Worm (Caenorhabditis elegans) whole organism, L2 larva: ENCODE results near the gene C50E3.15.
A peak's percentile ranks its signal among the peaks of the same experiment; 100 is the strongest.

ENCODE experiments used
- C34F6.9 ChIP-seq: fragments of 150-350 bp; optimal IDR thresholded peaks from 2 replicates; lab custom pipeline; 2014; ENCODE audit warnings: missing biosample characterization, missing genetic modification characterization
- F13H6.1 ChIP-seq: sonication (generic microtip); optimal IDR thresholded peaks from 2 replicates; lab custom pipeline; 2016; ENCODE audit warnings: missing genetic modification characterization, missing compliant biosample characterization
- R02D3.7 ChIP-seq: fragments of 150-350 bp; optimal IDR thresholded peaks from 2 replicates; lab custom pipeline; 2014; ENCODE audit warnings: missing biosample characterization, missing genetic modification characterization
- Y55F3AM.14 ChIP-seq: fragments of 200-800 bp; sonication (Bioruptor generic); optimal IDR thresholded peaks from 2 replicates; lab custom pipeline; 2018; ENCODE audit warnings: mild to moderate bottlenecking, missing genetic modification characterization, missing compliant biosample characterization
- ZK546.5 ChIP-seq: sonication (generic microtip); optimal IDR thresholded peaks from 2 replicates; lab custom pipeline; 2017; ENCODE audit warnings: missing biosample characterization, missing genetic modification characterization
- alr-1 ChIP-seq: fragments of 150-350 bp; optimal IDR thresholded peaks from 2 replicates; lab custom pipeline; 2014; ENCODE audit warnings: missing biosample characterization, missing genetic modification characterization
- ama-1 ChIP-seq: fragments of 150-350 bp; optimal IDR thresholded peaks from 2 replicates; lab custom pipeline; 2018; ENCODE audit warnings: inconsistent platforms
- blmp-1 ChIP-seq: sonication (generic microtip); optimal IDR thresholded peaks from 2 replicates; lab custom pipeline; 2017; ENCODE audit warnings: missing genetic modification characterization, mild to moderate bottlenecking, missing compliant biosample characterization, antibody characterized with exemption, moderate library complexity; ENCODE audit not compliant: insufficient read depth
- ceh-16 ChIP-seq: fragments of 150-350 bp; optimal IDR thresholded peaks from 2 replicates; lab custom pipeline; 2014; ENCODE audit warnings: missing biosample characterization, missing genetic modification characterization
- ceh-82 ChIP-seq: fragments of 150-350 bp; optimal IDR thresholded peaks from 2 replicates; lab custom pipeline; 2014; ENCODE audit warnings: missing biosample characterization, missing genetic modification characterization
- crh-2 ChIP-seq: sonication (generic microtip); optimal IDR thresholded peaks from 2 replicates; lab custom pipeline; 2017; ENCODE audit warnings: missing biosample characterization, missing genetic modification characterization
- dmd-4 ChIP-seq: sonication (generic microtip); optimal IDR thresholded peaks from 2 replicates; lab custom pipeline; 2017; ENCODE audit warnings: missing biosample characterization, missing genetic modification characterization
- egl-27 ChIP-seq: sonication (generic microtip); optimal IDR thresholded peaks from 3 replicates; lab custom pipeline; 2017; ENCODE audit warnings: missing biosample characterization, missing genetic modification reagents, missing genetic modification characterization
- elt-1 ChIP-seq: fragments of 150-350 bp; optimal IDR thresholded peaks from 2 replicates; lab custom pipeline; 2014; ENCODE audit warnings: missing biosample characterization, missing genetic modification characterization
- elt-3 ChIP-seq: sonication (generic microtip); optimal IDR thresholded peaks from 2 replicates; lab custom pipeline; 2017; ENCODE audit warnings: missing biosample characterization, missing genetic modification characterization
- fos-1 ChIP-seq: fragments of 150-350 bp; optimal IDR thresholded peaks from 2 replicates; lab custom pipeline; 2014; ENCODE audit warnings: missing biosample characterization, missing genetic modification characterization
- gmeb-1 ChIP-seq: fragments of 150-350 bp; optimal IDR thresholded peaks from 2 replicates; lab custom pipeline; 2014; ENCODE audit warnings: missing biosample characterization, missing genetic modification characterization
- lin-11 ChIP-seq: fragments of 150-350 bp; sonication (generic microtip); optimal IDR thresholded peaks from 2 replicates; lab custom pipeline; 2014; ENCODE audit warnings: missing biosample characterization, missing genetic modification characterization, inconsistent platforms, mixed read lengths
- lin-39 ChIP-seq: fragments of 150-350 bp; optimal IDR thresholded peaks from 2 replicates; lab custom pipeline; 2014; ENCODE audit warnings: missing biosample characterization, missing genetic modification reagents, missing genetic modification characterization
- lsy-2 ChIP-seq, 2 experiments: fragments of 150-350 bp in 1 of 2; sonication (generic microtip) in 1 of 2; optimal IDR thresholded peaks; 2 replicates each; lab custom pipeline; 2014 to 2017; ENCODE audit warnings: missing biosample characterization in 2 of 2, missing genetic modification characterization in 2 of 2
- mbf-1 ChIP-seq: sonication (generic microtip); optimal IDR thresholded peaks from 2 replicates; lab custom pipeline; 2017; ENCODE audit warnings: missing biosample characterization, missing genetic modification characterization
- nhr-10 ChIP-seq: sonication (generic microtip); optimal IDR thresholded peaks from 2 replicates; lab custom pipeline; 2017; ENCODE audit warnings: missing biosample characterization, missing genetic modification characterization
- nhr-11 ChIP-seq: fragments of 150-350 bp; optimal IDR thresholded peaks from 2 replicates; lab custom pipeline; 2014; ENCODE audit warnings: missing biosample characterization, missing genetic modification characterization
- nhr-12 ChIP-seq: fragments of 150-350 bp; optimal IDR thresholded peaks from 2 replicates; lab custom pipeline; 2014; ENCODE audit warnings: missing biosample characterization, missing genetic modification characterization
- nhr-129 ChIP-seq: fragments of 150-350 bp; optimal IDR thresholded peaks from 2 replicates; lab custom pipeline; 2014; ENCODE audit warnings: missing biosample characterization, missing genetic modification characterization
- nhr-21 ChIP-seq: fragments of 150-350 bp; optimal IDR thresholded peaks from 2 replicates; lab custom pipeline; 2014; ENCODE audit warnings: missing biosample characterization, missing genetic modification characterization
- nhr-23 ChIP-seq: fragments of 150-350 bp; optimal IDR thresholded peaks from 2 replicates; lab custom pipeline; 2014; ENCODE audit warnings: missing biosample characterization, missing genetic modification reagents, missing genetic modification characterization
- nhr-237 ChIP-seq: fragments of 150-350 bp; optimal IDR thresholded peaks from 2 replicates; lab custom pipeline; 2014; ENCODE audit warnings: missing biosample characterization, missing genetic modification characterization
- nhr-25 ChIP-seq: fragments of 150-350 bp; sonication (generic microtip); optimal IDR thresholded peaks from 3 replicates; lab custom pipeline; 2014; ENCODE audit warnings: missing biosample characterization, missing genetic modification characterization
- nhr-6 ChIP-seq: fragments of 150-350 bp; optimal IDR thresholded peaks from 2 replicates; lab custom pipeline; 2014; ENCODE audit warnings: missing biosample characterization, missing genetic modification characterization
- nhr-77 ChIP-seq: fragments of 150-350 bp; optimal IDR thresholded peaks from 2 replicates; lab custom pipeline; 2014; ENCODE audit warnings: missing biosample characterization, missing genetic modification characterization
- peb-1 ChIP-seq: fragments of 150-350 bp; optimal IDR thresholded peaks from 2 replicates; lab custom pipeline; 2014; ENCODE audit warnings: missing biosample characterization, missing genetic modification characterization
- sem-4 ChIP-seq: fragments of 150-350 bp; optimal IDR thresholded peaks from 2 replicates; lab custom pipeline; 2014; ENCODE audit warnings: missing biosample characterization, missing genetic modification reagents, missing genetic modification characterization
- skn-1 ChIP-seq: sonication (generic microtip); optimal IDR thresholded peaks from 2 replicates; lab custom pipeline; 2017; ENCODE audit warnings: missing biosample characterization, missing genetic modification characterization
- sma-3 ChIP-seq: sonication (generic microtip); optimal IDR thresholded peaks from 2 replicates; lab custom pipeline; 2016; ENCODE audit warnings: missing genetic modification reagents, missing genetic modification characterization, missing compliant biosample characterization
- sma-9 ChIP-seq, 2 experiments: fragments of 150-350 bp in 1 of 2; sonication (generic microtip) in 1 of 2; optimal IDR thresholded peaks; 2 replicates each; lab custom pipeline; 2014 to 2016; ENCODE audit warnings: missing genetic modification characterization in 2 of 2, mild to moderate bottlenecking in 1 of 2, missing biosample characterization in 1 of 2, missing compliant biosample characterization in 1 of 2, missing genetic modification reagents in 1 of 2, moderate library complexity in 1 of 2
- snpc-4 ChIP-seq: fragments of 150-350 bp; optimal IDR thresholded peaks from 2 replicates; lab custom pipeline; 2014; ENCODE audit warnings: missing biosample characterization, missing genetic modification characterization
- unc-39 ChIP-seq: fragments of 150-350 bp; optimal IDR thresholded peaks from 2 replicates; lab custom pipeline; 2014; ENCODE audit warnings: missing biosample characterization, missing genetic modification characterization
- unc-55 ChIP-seq: fragments of 150-350 bp; sonication (generic microtip); optimal IDR thresholded peaks from 3 replicates; lab custom pipeline; 2014; ENCODE audit warnings: missing biosample characterization, missing genetic modification reagents, missing genetic modification characterization
- unc-62 ChIP-seq: fragments of 150-350 bp; optimal IDR thresholded peaks from 2 replicates; lab custom pipeline; 2014; ENCODE audit warnings: missing biosample characterization, missing genetic modification reagents, missing genetic modification characterization
- zag-1 ChIP-seq: fragments of 150-350 bp; optimal IDR thresholded peaks from 2 replicates; lab custom pipeline; 2014; ENCODE audit warnings: missing biosample characterization, missing genetic modification characterization
- ztf-1 ChIP-seq: fragments of 200-800 bp; sonication (Bioruptor generic); conservative IDR thresholded peaks from 2 replicates; pipeline ENCODE4 v1.3.6; 2022; ENCODE audit warnings: missing genetic modification characterization, missing compliant biosample characterization
- ztf-11 ChIP-seq: sonication (generic microtip); optimal IDR thresholded peaks from 2 replicates; lab custom pipeline; 2017; ENCODE audit warnings: missing biosample characterization, missing genetic modification characterization
- ztf-4 ChIP-seq: fragments of 150-350 bp; optimal IDR thresholded peaks from 2 replicates; lab custom pipeline; 2014; ENCODE audit warnings: missing biosample characterization, missing genetic modification characterization

The C50E3.15 gene

ce11 chrV:7580378-7580777, 37.8 kb upstream of the C50E3.15 start, which contains the start of gene ets-6:
Gene ets-6, minus strand, starts transcription at chrV:7580546.
- TF ChIP-seq nhr-129 (tag; lab: Kevin White, UChicago), result peak; percentile 50
- no peak for TF ChIP-seq peb-1 (tag; lab: Kevin White, UChicago)
- no peak for TF ChIP-seq unc-62 (GFP tag; lab: Kevin White, UChicago)
- TF ChIP-seq nhr-25 (tag; lab: Kevin White, UChicago), result peak; percentile 35
- no peak for TF ChIP-seq egl-27 (tag; lab: Kevin White, UChicago)
- peak; percentile 25 for TF ChIP-seq fos-1 (tag; lab: Kevin White, UChicago)
- TF ChIP-seq nhr-10 (tag; lab: Kevin White, UChicago), result no peak
- TF ChIP-seq crh-2 (tag; lab: Kevin White, UChicago), result peak; percentile 55
- peak; percentile 16 for TF ChIP-seq sma-3 (GFP tag; lab: Kevin White, UChicago)
- TF ChIP-seq gmeb-1 (tag; lab: Kevin White, UChicago), result peak; percentile 60
- no peak for TF ChIP-seq elt-3 (tag; lab: Kevin White, UChicago)
- no peak for TF ChIP-seq alr-1 (tag; lab: Kevin White, UChicago)
- TF ChIP-seq lsy-2 (tag; optimal IDR thresholded peaks at IDR 0.05; lab: Kevin White, UChicago), result peak; percentile 10 to 78
- no peak for TF ChIP-seq nhr-237 (tag; lab: Kevin White, UChicago)
- no peak for TF ChIP-seq ztf-11 (tag; lab: Kevin White, UChicago)
- no peak for TF ChIP-seq lin-39
- no peak for TF ChIP-seq nhr-77 (tag; lab: Kevin White, UChicago)
- peak; percentile 26 for TF ChIP-seq sma-9 (GFP tag; optimal IDR thresholded peaks at IDR 0.05; lab: Kevin White, UChicago)
- no peak for TF ChIP-seq sma-9 (tag; optimal IDR thresholded peaks at IDR 0.05; lab: Kevin White, UChicago)
- TF ChIP-seq nhr-21 (tag; lab: Kevin White, UChicago), result peak; percentile 18
- TF ChIP-seq nhr-11, result no peak
- TF ChIP-seq C34F6.9, result peak; percentile 77
- TF ChIP-seq unc-55 (GFP tag; lab: Kevin White, UChicago), result peak; percentile 76

- TF ChIP-seq elt-3 (tag; lab: Kevin White, UChicago), result no peak
- peak; percentile 81 for TF ChIP-seq unc-55 (GFP tag; lab: Kevin White, UChicago)
- no peak for TF ChIP-seq elt-1 (tag; lab: Kevin White, UChicago)
- TF ChIP-seq C34F6.9, result peak; percentile 82
- TF ChIP-seq ZK546.5 (tag; lab: Kevin White, UChicago), result no peak
- TF ChIP-seq lsy-2 (tag; optimal IDR thresholded peaks at IDR 0.05; lab: Kevin White, UChicago), result peak; percentile 26 to 82
- no peak for TF ChIP-seq nhr-25 (tag; lab: Kevin White, UChicago)
- no peak for TF ChIP-seq blmp-1
- no peak for TF ChIP-seq nhr-23 (tag; lab: Kevin White, UChicago)
- peak; percentile 60 for TF ChIP-seq sma-3 (GFP tag; lab: Kevin White, UChicago)
- no peak for TF ChIP-seq nhr-77 (tag; lab: Kevin White, UChicago)
- no peak for TF ChIP-seq dmd-4 (tag; lab: Kevin White, UChicago)
- TF ChIP-seq crh-2 (tag; lab: Kevin White, UChicago), result peak; percentile 64
- TF ChIP-seq nhr-6 (tag; lab: Kevin White, UChicago), result peak; percentile 31
- peak; percentile 35 for TF ChIP-seq F13H6.1 (tag; lab: Kevin White, UChicago)
- peak; percentile 63 for TF ChIP-seq sem-4 (tag; lab: Kevin White, UChicago)
- TF ChIP-seq fos-1 (tag; lab: Kevin White, UChicago), result peak; percentile 13
- TF ChIP-seq mbf-1, result no peak
- TF ChIP-seq skn-1 (tag; lab: Kevin White, UChicago), result no peak
- TF ChIP-seq ama-1 (lab: Kevin White, UChicago), result no peak
- no peak for TF ChIP-seq egl-27 (tag; lab: Kevin White, UChicago)
- TF ChIP-seq gmeb-1 (tag; lab: Kevin White, UChicago), result peak; percentile 74
- TF ChIP-seq lin-11 (tag; lab: Kevin White, UChicago), result no peak
- no peak for TF ChIP-seq ceh-82 (tag; lab: Kevin White, UChicago)
- TF ChIP-seq R02D3.7 (tag; lab: Kevin White, UChicago), result no peak
- no peak for TF ChIP-seq lin-39
- TF ChIP-seq zag-1 (tag; lab: Kevin White, UChicago), result no peak
- no peak for TF ChIP-seq ceh-16
- TF ChIP-seq nhr-12 (tag; lab: Kevin White, UChicago), result no peak
- TF ChIP-seq ztf-11 (tag; lab: Kevin White, UChicago), result no peak
- TF ChIP-seq ztf-4 (tag; lab: Kevin White, UChicago), result no peak
- no peak for TF ChIP-seq nhr-129 (tag; lab: Kevin White, UChicago)
- no peak for TF ChIP-seq peb-1 (tag; lab: Kevin White, UChicago)
- TF ChIP-seq sma-9 (GFP tag; optimal IDR thresholded peaks at IDR 0.05; lab: Kevin White, UChicago), result peak; percentile 57
- TF ChIP-seq sma-9 (tag; optimal IDR thresholded peaks at IDR 0.05; lab: Kevin White, UChicago), result no peak
- TF ChIP-seq ztf-1, result no peak
- no peak for TF ChIP-seq unc-39 (tag; lab: Kevin White, UChicago)
- TF ChIP-seq snpc-4, result peak; percentile 30
- TF ChIP-seq alr-1 (tag; lab: Kevin White, UChicago), result no peak
- TF ChIP-seq Y55F3AM.14 (GFP tag; lab: Kevin White, UChicago), result no peak
- TF ChIP-seq nhr-10 (tag; lab: Kevin White, UChicago), result no peak
Observed at ce11 chrV:7587637-7588036, 30.6 kb upstream of the C50E3.15 start, which contains the start of the genes F19F10.11 and C50E3.5. Gene F19F10.11, minus strand, starts transcription at chrV:7587704. Gene C50E3.5, plus strand, starts transcription at chrV:7587996.
